Worm (Caenorhabditis elegans) whole organism, young adult: ENCODE data around the gene R13A5.10.

Experiments used
- F33H1.4 ChIP-seq: fragments of 200-800 bp; sonication (Bioruptor generic); IDR thresholded peaks from 2 replicates; pipeline ENCODE4 v1.3.6; 2022; ENCODE audit warnings: missing genetic modification reagents, missing genetic modification characterization, missing compliant biosample characterization
- attf-3 ChIP-seq: fragments of 200-800 bp; sonication (Bioruptor generic); conservative IDR thresholded peaks from 2 replicates; pipeline ENCODE4 v1.3.6; 2022; ENCODE audit warnings: missing genetic modification reagents, missing genetic modification characterization, missing compliant biosample characterization
- attf-5 ChIP-seq: fragments of 200-800 bp; sonication (Bioruptor generic); optimal IDR thresholded peaks from 2 replicates; lab custom pipeline; 2018; ENCODE audit warnings: mild to moderate bottlenecking, missing genetic modification characterization, missing compliant biosample characterization
- lin-35 ChIP-seq, 3 experiments: fragments of 150-350 bp in 2 of 3; sonication (generic microtip) in 1 of 3; optimal IDR thresholded peaks; 2 replicates each; lab custom pipeline; 2014 to 2018; ENCODE audit warnings: missing biosample characterization in 3 of 3, missing genetic modification characterization in 3 of 3, missing genetic modification reagents in 3 of 3
- mel-28 ChIP-seq: sonication (generic microtip); optimal IDR thresholded peaks from 2 replicates; lab custom pipeline; 2016; ENCODE audit warnings: borderline replicate concordance, mild to moderate bottlenecking, missing genetic modification characterization, missing compliant biosample characterization
- snpc-4 ChIP-seq, 5 experiments: fragments of 150-350 bp in 1 of 5; sonication (generic microtip) in 4 of 5; optimal IDR thresholded peaks; 2 replicates each; lab custom pipeline; 2014 to 2018; ENCODE audit warnings: missing genetic modification characterization in 5 of 5, missing biosample characterization in 3 of 5, antibody characterized with exemption in 2 of 5, mild to moderate bottlenecking in 2 of 5, missing compliant biosample characterization in 2 of 5, missing genotype in 2 of 5, moderate library complexity in 2 of 5, missing genetic modification reagents in 1 of 5
- tbp1 ChIP-seq: fragments of 200-800 bp; sonication (Bioruptor generic); optimal IDR thresholded peaks from 2 replicates; lab custom pipeline; 2018; ENCODE audit warnings: mild to moderate bottlenecking, missing genetic modification characterization, missing compliant biosample characterization
- unc-130 ChIP-seq: sonication (generic microtip); optimal IDR thresholded peaks from 2 replicates; lab custom pipeline; 2016; ENCODE audit warnings: missing genetic modification reagents, missing genetic modification characterization, missing compliant biosample characterization
- unc-62 ChIP-seq: fragments of 150-350 bp; optimal IDR thresholded peaks from 2 replicates; lab custom pipeline; 2014; ENCODE audit warnings: missing biosample characterization, missing genetic modification reagents, missing genetic modification characterization

DNA sequence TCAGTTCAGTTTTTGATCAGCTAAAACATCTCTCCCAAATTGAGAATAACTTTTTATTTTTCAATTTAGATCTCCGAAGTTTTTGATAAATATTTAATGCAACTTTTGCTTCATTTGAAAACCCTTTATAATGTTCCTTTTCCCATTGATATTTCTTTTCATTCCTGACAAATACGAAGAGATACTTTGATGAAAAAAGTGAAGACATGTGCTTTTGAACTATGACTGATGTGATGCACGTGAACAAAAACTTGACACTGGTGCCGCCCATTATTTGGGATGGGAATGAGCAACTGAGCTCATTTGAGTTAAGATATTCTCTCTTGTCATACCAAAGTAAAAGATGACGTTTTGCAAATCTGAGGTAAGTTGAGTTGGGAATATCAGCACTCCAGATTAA lies 33.4 kb upstream of the R13A5.10 start, which contains the start of gene T04A6.1:
- TF ChIP-seq unc-130 (GFP tag; lab: Kevin White, UChicago) (no peak), attf-5 (GFP tag; lab: Kevin White, UChicago) (no peak), tbp1 (GFP tag; lab: Kevin White, UChicago) (no peak), unc-62 (GFP tag; lab: Kevin White, UChicago) (no peak), attf-3 (GFP tag; lab: Robert Waterston, UW) (no peak), snpc-4 (GFP tag; optimal IDR thresholded peaks at IDR 0.05; lab: Kevin White, UChicago) (no peak), snpc-4 (tag; optimal IDR thresholded peaks at IDR 0.05; lab: Kevin White, UChicago) (no peak), mel-28 (tag; lab: Kevin White, UChicago) (no peak), F33H1.4 (no peak), lin-35 (GFP tag; optimal IDR thresholded peaks at IDR 0.05; lab: Kevin White, UChicago) (no peak)
